Worm (Caenorhabditis elegans) whole organism, L1 larva: Measurements from ENCODE around the gene zchc-1A.

Experiments used
- C04F5.9 ChIP-seq: sonication (generic microtip); optimal IDR thresholded peaks from 2 replicates; lab custom pipeline; 2016; ENCODE audit warnings: missing genetic modification characterization, missing compliant biosample characterization
- C16A3.4 ChIP-seq: fragments of 150-350 bp; optimal IDR thresholded peaks from 2 replicates; lab custom pipeline; 2014; ENCODE audit warnings: missing biosample characterization, missing genetic modification characterization
- Y116A8C.19 ChIP-seq: sonication (generic microtip); optimal IDR thresholded peaks from 2 replicates; lab custom pipeline; 2016; ENCODE audit warnings: missing compliant biosample characterization, missing genetic modification characterization, borderline replicate concordance
- aha-1 ChIP-seq: fragments of 150-350 bp; optimal IDR thresholded peaks from 2 replicates; lab custom pipeline; 2014; ENCODE audit warnings: missing biosample characterization, missing genetic modification characterization
- aly-2 ChIP-seq: fragments of 150-350 bp; optimal IDR thresholded peaks from 2 replicates; lab custom pipeline; 2014; ENCODE audit warnings: missing biosample characterization, missing genetic modification characterization
- blmp-1 ChIP-seq: fragments of 150-350 bp; optimal IDR thresholded peaks from 2 replicates; lab custom pipeline; 2014; ENCODE audit warnings: missing biosample characterization, missing genetic modification characterization
- ceh-63 ChIP-seq: fragments of 200-800 bp; sonication (Bioruptor generic); optimal IDR thresholded peaks from 2 replicates; lab custom pipeline; 2018; ENCODE audit warnings: mild to moderate bottlenecking, missing genetic modification characterization, missing compliant biosample characterization
- ceh-8 ChIP-seq: fragments of 200-800 bp; sonication (Bioruptor generic); optimal IDR thresholded peaks from 2 replicates; lab custom pipeline; 2018; ENCODE audit warnings: mild to moderate bottlenecking, missing genetic modification characterization, moderate library complexity, missing compliant biosample characterization
- ceh-82 ChIP-seq, 3 experiments: fragments of 150-350 bp in 1 of 3; sonication (generic microtip) in 2 of 3; optimal IDR thresholded peaks; 2 replicates each; lab custom pipeline; 2014 to 2017; ENCODE audit warnings: missing biosample characterization in 3 of 3, missing genetic modification characterization in 3 of 3
- ceh-90 ChIP-seq: sonication (generic microtip); optimal IDR thresholded peaks from 2 replicates; lab custom pipeline; 2016; ENCODE audit warnings: missing genetic modification characterization, missing compliant biosample characterization
- ces-1 ChIP-seq: fragments of 150-350 bp; optimal IDR thresholded peaks from 2 replicates; lab custom pipeline; 2014; ENCODE audit warnings: missing biosample characterization, missing genetic modification reagents, missing genetic modification characterization
- dpl-1 ChIP-seq, 3 experiments: fragments of 150-350 bp in 2 of 3; sonication (generic microtip) in 1 of 3; optimal IDR thresholded peaks; 2 replicates each; lab custom pipeline; 2014 to 2017; ENCODE audit warnings: missing biosample characterization in 3 of 3, missing genetic modification characterization in 3 of 3, missing genetic modification reagents in 3 of 3
- dsc-1 ChIP-seq: sonication (generic microtip); optimal IDR thresholded peaks from 2 replicates; lab custom pipeline; 2016; ENCODE audit warnings: mild to moderate bottlenecking, missing genetic modification characterization, missing compliant biosample characterization
- egl-13 ChIP-seq: sonication (generic microtip); optimal IDR thresholded peaks from 2 replicates; lab custom pipeline; 2016; ENCODE audit warnings: missing genotype, missing genetic modification reagents, missing genetic modification characterization, missing compliant biosample characterization
- egl-27 ChIP-seq, 2 experiments: fragments of 150-350 bp in 1 of 2; sonication (generic microtip); optimal IDR thresholded peaks; 3 replicates each; lab custom pipeline; 2017 to 2018; ENCODE audit warnings: missing biosample characterization in 2 of 2, missing genetic modification characterization in 2 of 2, missing genetic modification reagents in 2 of 2
- fkh-4 ChIP-seq: sonication (generic microtip); optimal IDR thresholded peaks from 2 replicates; lab custom pipeline; 2016; ENCODE audit warnings: missing compliant biosample characterization, missing genetic modification characterization, borderline replicate concordance
- fkh-8 ChIP-seq: sonication (generic microtip); optimal IDR thresholded peaks from 2 replicates; lab custom pipeline; 2016; ENCODE audit warnings: mild to moderate bottlenecking, missing genetic modification characterization, missing compliant biosample characterization
- fos-1 ChIP-seq: fragments of 150-350 bp; optimal IDR thresholded peaks from 2 replicates; lab custom pipeline; 2014; ENCODE audit warnings: missing biosample characterization, missing genetic modification characterization
- hpl-2 ChIP-seq: fragments of 150-350 bp; optimal IDR thresholded peaks from 2 replicates; lab custom pipeline; 2014; ENCODE audit warnings: missing biosample characterization, missing genetic modification reagents, missing genetic modification characterization
- irx-1 ChIP-seq: sonication (generic microtip); optimal IDR thresholded peaks from 2 replicates; lab custom pipeline; 2016; ENCODE audit warnings: missing genetic modification characterization, missing compliant biosample characterization
- lin-13 ChIP-seq: fragments of 150-350 bp; optimal IDR thresholded peaks from 2 replicates; lab custom pipeline; 2014; ENCODE audit warnings: missing biosample characterization, missing genetic modification reagents, missing genetic modification characterization
- lin-14 ChIP-seq: fragments of 200-800 bp; sonication (Bioruptor generic); optimal IDR thresholded peaks from 2 replicates; lab custom pipeline; 2018; ENCODE audit warnings: mild to moderate bottlenecking, missing genetic modification characterization, moderate library complexity, missing compliant biosample characterization
- lin-15B ChIP-seq: fragments of 150-350 bp; sonication (generic microtip); optimal IDR thresholded peaks from 3 replicates; lab custom pipeline; 2014; ENCODE audit warnings: missing biosample characterization, missing genetic modification characterization
- lin-35 ChIP-seq, 2 experiments: fragments of 150-350 bp; optimal IDR thresholded peaks; 2 replicates each; lab custom pipeline; 2014; ENCODE audit warnings: missing biosample characterization in 2 of 2, missing genetic modification characterization in 2 of 2, missing genetic modification reagents in 2 of 2
- nhr-12 ChIP-seq: sonication (generic microtip); optimal IDR thresholded peaks from 2 replicates; lab custom pipeline; 2017; ENCODE audit warnings: missing biosample characterization, missing genetic modification characterization
- nhr-237 ChIP-seq: fragments of 150-350 bp; optimal IDR thresholded peaks from 2 replicates; lab custom pipeline; 2014; ENCODE audit warnings: missing biosample characterization, missing genetic modification characterization
- nhr-47 ChIP-seq: sonication (generic microtip); optimal IDR thresholded peaks from 2 replicates; lab custom pipeline; 2016; ENCODE audit warnings: mild to moderate bottlenecking, missing genetic modification characterization, moderate library complexity, missing compliant biosample characterization
- nhr-71 ChIP-seq: sonication (generic microtip); optimal IDR thresholded peaks from 2 replicates; lab custom pipeline; 2016; ENCODE audit warnings: mild to moderate bottlenecking, missing genetic modification characterization, moderate library complexity, missing compliant biosample characterization
- nhr-77 ChIP-seq: fragments of 150-350 bp; optimal IDR thresholded peaks from 2 replicates; lab custom pipeline; 2014; ENCODE audit warnings: missing biosample characterization, missing genetic modification characterization
- nhr-85 ChIP-seq: sonication (generic microtip); peaks from one replicate; lab custom pipeline; 2016; ENCODE audit warnings: missing genetic modification characterization, inconsistent platforms, missing compliant biosample characterization
- pag-3 ChIP-seq: sonication (generic microtip); optimal IDR thresholded peaks from 2 replicates; lab custom pipeline; 2017; ENCODE audit warnings: missing genetic modification characterization, mild to moderate bottlenecking, missing compliant biosample characterization, antibody characterized with exemption, borderline replicate concordance; ENCODE audit not compliant: insufficient read depth
- pax-3 ChIP-seq: fragments of 200-800 bp; sonication (Bioruptor generic); optimal IDR thresholded peaks from 2 replicates; lab custom pipeline; 2018; ENCODE audit warnings: mild to moderate bottlenecking, missing genetic modification characterization, moderate library complexity, missing compliant biosample characterization
- snu-23 ChIP-seq: sonication (generic microtip); optimal IDR thresholded peaks from 2 replicates; lab custom pipeline; 2016; ENCODE audit warnings: missing genetic modification characterization, missing compliant biosample characterization
- swsn-7 ChIP-seq: sonication (generic microtip); optimal IDR thresholded peaks from 2 replicates; lab custom pipeline; 2016; ENCODE audit warnings: missing genetic modification characterization, missing compliant biosample characterization
- tbx-2 ChIP-seq: sonication (generic microtip); optimal IDR thresholded peaks from 2 replicates; lab custom pipeline; 2016; ENCODE audit warnings: missing genetic modification characterization, missing compliant biosample characterization
- unc-86 ChIP-seq: sonication (generic microtip); optimal IDR thresholded peaks from 2 replicates; lab custom pipeline; 2016; ENCODE audit warnings: missing genetic modification characterization, missing compliant biosample characterization
- vab-15 ChIP-seq: sonication (generic microtip); optimal IDR thresholded peaks from 2 replicates; lab custom pipeline; 2017; ENCODE audit warnings: missing genotype, mild to moderate bottlenecking, missing genetic modification characterization, missing compliant biosample characterization
- zag-1 ChIP-seq: fragments of 150-350 bp; optimal IDR thresholded peaks from 2 replicates; lab custom pipeline; 2014; ENCODE audit warnings: missing biosample characterization, missing genetic modification characterization
- zip-4 ChIP-seq: fragments of 200-800 bp; sonication (Bioruptor generic); optimal IDR thresholded peaks from 2 replicates; lab custom pipeline; 2018; ENCODE audit warnings: mild to moderate bottlenecking, missing genetic modification characterization, moderate library complexity, missing compliant biosample characterization
- ztf-4 ChIP-seq: fragments of 150-350 bp; optimal IDR thresholded peaks from 2 replicates; lab custom pipeline; 2014; ENCODE audit warnings: missing biosample characterization, missing genetic modification characterization

zchc-1A gene

ce11 chrX:5150389-5150788, 23.8 kb upstream of the zchc-1A start, which contains the start of gene dpy-8:
dpy-8 (minus strand) TSS chrX:5150476.
- TF ChIP-seq zip-4 (GFP tag; lab: Kevin White, UChicago) (no peak), blmp-1 (peak; percentile 100)

ce11 chrX:5151403-5151802, 22.8 kb upstream of the zchc-1A start:
- TF ChIP-seq pag-3 (tag; lab: Kevin White, UChicago) (no peak), egl-13 (tag; lab: Kevin White, UChicago) (no peak), nhr-71 (tag; lab: Kevin White, UChicago) (peak; percentile 30), swsn-7 (tag; lab: Kevin White, UChicago) (no peak), lin-35 (GFP tag; optimal IDR thresholded peaks at IDR 0.05; lab: Kevin White, UChicago) (no peak), fkh-8 (tag; lab: Kevin White, UChicago) (peak; percentile 58), fkh-4 (no peak), lin-15B (no peak), unc-86 (tag; lab: Kevin White, UChicago) (no peak), fos-1 (tag; lab: Kevin White, UChicago) (no peak), ceh-90 (tag; lab: Kevin White, UChicago) (no peak), ztf-4 (tag; lab: Kevin White, UChicago) (no peak), ceh-63 (GFP tag; lab: Kevin White, UChicago) (no peak), pax-3 (peak; percentile 48), zag-1 (tag; lab: Kevin White, UChicago) (no peak), aha-1 (tag; lab: Kevin White, UChicago) (no peak), tbx-2 (no peak), egl-27 (tag; optimal IDR thresholded peaks at IDR 0.05; lab: Kevin White, UChicago) (no peak), dsc-1 (tag; lab: Kevin White, UChicago) (peak; percentile 90), aly-2 (tag; lab: Kevin White, UChicago) (no peak), Y116A8C.19 (tag; lab: Kevin White, UChicago) (no peak), hpl-2 (GFP tag; lab: Kevin White, UChicago) (no peak), snu-23 (no peak), C04F5.9 (tag; lab: Kevin White, UChicago) (no peak), nhr-47 (tag; lab: Kevin White, UChicago) (peak; percentile 4), irx-1 (tag; lab: Kevin White, UChicago) (no peak)

- TF ChIP-seq nhr-71 (tag; lab: Kevin White, UChicago) (no peak), irx-1 (tag; lab: Kevin White, UChicago) (no peak), egl-27 (tag; optimal IDR thresholded peaks at IDR 0.05; lab: Kevin White, UChicago) (no peak), pag-3 (tag; lab: Kevin White, UChicago) (no peak), lin-35 (GFP tag; optimal IDR thresholded peaks at IDR 0.05; lab: Kevin White, UChicago) (no peak), hpl-2 (GFP tag; lab: Kevin White, UChicago) (no peak), vab-15 (tag; lab: Kevin White, UChicago) (no peak), C16A3.4 (tag; lab: Kevin White, UChicago) (no peak), nhr-85 (tag; lab: Kevin White, UChicago) (no peak), lin-13 (GFP tag; lab: Kevin White, UChicago) (no peak), ceh-8 (GFP tag; lab: Kevin White, UChicago) (no peak), ces-1 (GFP tag; lab: Kevin White, UChicago) (no peak), dpl-1 (GFP tag; optimal IDR thresholded peaks at IDR 0.05; lab: Kevin White, UChicago) (no peak), fkh-8 (tag; lab: Kevin White, UChicago) (no peak), ceh-82 (tag; optimal IDR thresholded peaks at IDR 0.05; lab: Kevin White, UChicago) (no peak), lin-14 (no peak), nhr-77 (tag; lab: Kevin White, UChicago) (no peak), nhr-237 (no peak), nhr-12 (no peak)
- TF ChIP-seq, all 84 proteins: peak for 0
Measured at ce11 chrX:5151866-5152265, 22.3 kb upstream of the zchc-1A start.
